Fruit fly (Drosophila melanogaster): ENCODE measurements around the gene Las.

DNA sequence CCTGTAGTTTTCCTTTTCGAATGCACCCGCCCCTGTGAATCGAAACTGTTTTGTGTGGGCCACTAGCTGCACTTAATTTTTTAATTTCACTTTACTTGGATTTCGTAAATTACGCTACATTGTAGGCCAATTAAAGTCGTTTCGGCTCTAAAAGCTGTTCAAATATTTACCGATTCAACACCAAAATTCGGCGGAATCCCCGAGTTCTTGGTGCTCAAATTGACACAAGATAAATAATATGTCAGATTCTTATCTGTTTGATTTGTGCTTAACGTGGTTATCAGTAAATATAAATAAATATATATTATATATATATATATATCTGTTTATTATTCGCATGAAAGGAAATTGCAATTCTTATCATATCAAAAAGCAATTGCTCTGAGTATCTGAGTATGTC lies 15.8 kb upstream of the Las start:
- TF ChIP-seq tll (GFP tag; optimal IDR thresholded peaks at IDR 0.05) (no peak), CG8290 (GFP tag; optimal IDR thresholded peaks at IDR 0.05) (no peak), CG8290 (tag; optimal IDR thresholded peaks at IDR 0.05) (peak in 1 of 2 experiments; percentile 72), Spps (tag; optimal IDR thresholded peaks at IDR 0.05) (no peak), ttk (GFP tag; IDR thresholded peaks at IDR 0.05) (no peak), CG6683 (GFP tag; optimal IDR thresholded peaks at IDR 0.05) (peak; percentile 20), ham (GFP tag; IDR thresholded peaks at IDR 0.05) (no peak), twi (tag; optimal IDR thresholded peaks at IDR 0.05) (no peak), CG30020 (tag; optimal IDR thresholded peaks at IDR 0.05) (no peak), Deaf1 (tag; optimal IDR thresholded peaks at IDR 0.05) (no peak), CG15011 (GFP tag; optimal IDR thresholded peaks at IDR 0.05) (no peak), sd (tag; optimal IDR thresholded peaks at IDR 0.05) (no peak), ci (GFP tag; IDR thresholded peaks at IDR 0.05) (0 out of 3 replicates have a peak, but pooled peaks have one; percentile 32)

All from whole organism, embryonic.